Worm (Caenorhabditis elegans) whole organism, late embryonic: Measurements from ENCODE around the gene fbxb-77.

Experiments
- fax-1 ChIP-seq: sonication (generic microtip); optimal IDR thresholded peaks from 2 replicates; lab custom pipeline; 2016; ENCODE audit warnings: missing genotype, missing genetic modification characterization, missing compliant biosample characterization
- hlh-6 ChIP-seq: sonication (generic microtip); optimal IDR thresholded peaks from 2 replicates; lab custom pipeline; 2016; ENCODE audit warnings: missing genotype, missing genetic modification characterization, missing compliant biosample characterization
- nhr-11 ChIP-seq: fragments of 150-350 bp; optimal IDR thresholded peaks from 2 replicates; lab custom pipeline; 2014; ENCODE audit warnings: missing biosample characterization, missing genetic modification characterization
- pha-4 ChIP-seq: fragments of 150-350 bp; optimal IDR thresholded peaks from 2 replicates; lab custom pipeline; 2018; ENCODE audit warnings: missing biosample characterization, missing genetic modification reagents, missing genetic modification characterization

DNA sequence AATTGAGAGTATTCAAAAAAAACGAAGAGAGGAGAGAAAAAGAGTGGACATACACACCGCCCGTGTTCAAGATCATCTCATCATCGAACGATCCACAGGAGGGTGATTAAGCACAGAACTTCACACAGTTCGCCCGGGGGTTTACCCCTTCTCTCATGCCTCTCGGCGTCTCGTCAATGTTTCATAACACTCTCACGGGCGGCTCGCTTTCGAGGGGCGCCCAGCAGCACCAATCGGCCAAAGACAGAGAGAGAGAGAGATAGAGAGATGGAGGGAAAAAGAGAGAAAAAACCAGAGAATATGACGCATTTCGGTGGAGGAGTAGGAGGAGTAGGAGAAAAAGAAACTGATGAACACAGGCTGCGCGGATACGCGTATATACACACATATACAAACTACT, 50.8 kb downstream of the fbxb-77 start:
- TF ChIP-seq hlh-6 (tag; lab: Kevin White, UChicago) (no peak), nhr-11 (tag; lab: Kevin White, UChicago) (no peak), pha-4 (tag; lab: Kevin White, UChicago) (no peak), fax-1 (tag; lab: Kevin White, UChicago) (no peak)
